Worm (Caenorhabditis elegans) whole organism, mixed stage, embryonic: ENCODE measurements around the gene idpa-2.

ENCODE experiments used
- M03D4.4 ChIP-seq: sonication (generic microtip); optimal IDR thresholded peaks from 2 replicates; lab custom pipeline; 2017; ENCODE audit warnings: mild to moderate bottlenecking, missing genetic modification characterization, missing compliant biosample characterization
- bed-3 ChIP-seq: fragments of 200-800 bp; sonication (Bioruptor generic); optimal IDR thresholded peaks from 3 replicates; lab custom pipeline; 2018; ENCODE audit warnings: mild to moderate bottlenecking, missing genetic modification characterization, moderate library complexity, missing compliant biosample characterization
- blmp-1 ChIP-seq: fragments of 150-350 bp; optimal IDR thresholded peaks from 2 replicates; lab custom pipeline; 2014; ENCODE audit warnings: missing biosample characterization, missing genetic modification characterization
- ceh-39 ChIP-seq: fragments of 150-350 bp; optimal IDR thresholded peaks from 2 replicates; lab custom pipeline; 2014; ENCODE audit warnings: missing biosample characterization, missing genetic modification characterization
- ceh-43 ChIP-seq: fragments of 200-800 bp; sonication (Bioruptor generic); optimal IDR thresholded peaks from 2 replicates; lab custom pipeline; 2018; ENCODE audit warnings: mild to moderate bottlenecking, missing genetic modification characterization, moderate library complexity, missing compliant biosample characterization
- ceh-83 ChIP-seq: fragments of 200-800 bp; sonication (Bioruptor generic); optimal IDR thresholded peaks from 2 replicates; lab custom pipeline; 2018; ENCODE audit warnings: mild to moderate bottlenecking, missing genetic modification characterization, missing compliant biosample characterization
- ces-1 ChIP-seq: fragments of 150-350 bp; optimal IDR thresholded peaks from 2 replicates; lab custom pipeline; 2014; ENCODE audit warnings: missing biosample characterization, missing genetic modification reagents, missing genetic modification characterization
- cnd-1 ChIP-seq: fragments of 200-800 bp; sonication (Bioruptor generic); optimal IDR thresholded peaks from 2 replicates; lab custom pipeline; 2018; ENCODE audit warnings: mild to moderate bottlenecking, missing genetic modification characterization, missing compliant biosample characterization
- drap-1 ChIP-seq: fragments of 200-800 bp; sonication (Bioruptor generic); optimal IDR thresholded peaks from 3 replicates; lab custom pipeline; 2018; ENCODE audit warnings: mild to moderate bottlenecking, missing genetic modification characterization, missing compliant biosample characterization
- elt-1 ChIP-seq: sonication (generic microtip); optimal IDR thresholded peaks from 2 replicates; lab custom pipeline; 2017; ENCODE audit warnings: missing genetic modification characterization, mild to moderate bottlenecking, missing compliant biosample characterization, antibody characterized with exemption, moderate library complexity, borderline replicate concordance; ENCODE audit not compliant: insufficient read depth
- elt-3 ChIP-seq: fragments of 150-350 bp; optimal IDR thresholded peaks from 2 replicates; lab custom pipeline; 2014; ENCODE audit warnings: missing biosample characterization, missing genetic modification characterization
- flh-1 ChIP-seq: fragments of 200-800 bp; sonication (Bioruptor generic); optimal IDR thresholded peaks from 2 replicates; lab custom pipeline; 2018; ENCODE audit warnings: mild to moderate bottlenecking, missing genetic modification characterization, moderate library complexity, missing compliant biosample characterization
- lin-13 ChIP-seq: fragments of 150-350 bp; optimal IDR thresholded peaks from 2 replicates; lab custom pipeline; 2014; ENCODE audit warnings: missing biosample characterization, missing genetic modification characterization
- lin-32 ChIP-seq: fragments of 200-800 bp; sonication (Bioruptor generic); optimal IDR thresholded peaks from 2 replicates; lab custom pipeline; 2018; ENCODE audit warnings: mild to moderate bottlenecking, missing genetic modification characterization, missing compliant biosample characterization
- lsy-2 ChIP-seq: fragments of 150-350 bp; optimal IDR thresholded peaks from 2 replicates; lab custom pipeline; 2014; ENCODE audit warnings: missing biosample characterization, missing genetic modification characterization
- mep-1 ChIP-seq: fragments of 150-350 bp; optimal IDR thresholded peaks from 2 replicates; lab custom pipeline; 2017; ENCODE audit warnings: missing biosample characterization, missing genetic modification reagents, missing genetic modification characterization, inconsistent platforms
- mls-2 ChIP-seq: sonication (generic microtip); optimal IDR thresholded peaks from 2 replicates; lab custom pipeline; 2016; ENCODE audit warnings: mild to moderate bottlenecking, missing genetic modification characterization, moderate library complexity, missing compliant biosample characterization
- nhr-12 ChIP-seq: fragments of 150-350 bp; optimal IDR thresholded peaks from 2 replicates; lab custom pipeline; 2014; ENCODE audit warnings: missing biosample characterization, missing genetic modification characterization
- nhr-28 ChIP-seq: fragments of 150-350 bp; optimal IDR thresholded peaks from 2 replicates; lab custom pipeline; 2014; ENCODE audit warnings: missing biosample characterization, missing genetic modification characterization
- pha-4 ChIP-seq: fragments of 150-350 bp; optimal IDR thresholded peaks from 2 replicates; lab custom pipeline; 2018; ENCODE audit warnings: missing biosample characterization, missing genetic modification reagents, missing genetic modification characterization
- sem-2 ChIP-seq: fragments of 200-800 bp; sonication (Bioruptor generic); optimal IDR thresholded peaks from 2 replicates; lab custom pipeline; 2018; ENCODE audit warnings: mild to moderate bottlenecking, missing genetic modification characterization, missing compliant biosample characterization
- snpc-4 ChIP-seq: fragments of 150-350 bp; optimal IDR thresholded peaks from 2 replicates; lab custom pipeline; 2014; ENCODE audit warnings: missing biosample characterization, missing genetic modification characterization
- sptf-1 ChIP-seq: sonication (generic microtip); optimal IDR thresholded peaks from 2 replicates; lab custom pipeline; 2017; ENCODE audit warnings: mild to moderate bottlenecking, missing genetic modification characterization, moderate library complexity, missing compliant biosample characterization
- tbx-8 ChIP-seq: fragments of 200-800 bp; sonication (Bioruptor generic); optimal IDR thresholded peaks from 2 replicates; lab custom pipeline; 2018; ENCODE audit warnings: mild to moderate bottlenecking, missing genetic modification characterization, moderate library complexity, missing compliant biosample characterization
- unc-120 ChIP-seq: sonication (generic microtip); optimal IDR thresholded peaks from 2 replicates; lab custom pipeline; 2017; ENCODE audit warnings: missing genetic modification characterization, missing compliant biosample characterization; ENCODE audit not compliant: poor library complexity, severe bottlenecking
- unc-39 ChIP-seq: fragments of 150-350 bp; optimal IDR thresholded peaks from 2 replicates; lab custom pipeline; 2014; ENCODE audit warnings: missing biosample characterization, missing genetic modification characterization
- unc-62 ChIP-seq: fragments of 150-350 bp; optimal IDR thresholded peaks from 2 replicates; lab custom pipeline; 2014; ENCODE audit warnings: missing biosample characterization, missing genetic modification reagents, missing genetic modification characterization
- zip-8 ChIP-seq: fragments of 150-350 bp; optimal IDR thresholded peaks from 2 replicates; lab custom pipeline; 2014; ENCODE audit warnings: missing biosample characterization, missing genetic modification characterization
- ztf-11 ChIP-seq: fragments of 150-350 bp; optimal IDR thresholded peaks from 2 replicates; lab custom pipeline; 2014; ENCODE audit warnings: missing biosample characterization, missing genetic modification characterization

Gene idpa-2

ce11 chrII:8810679-8811413 is 18.3 kb upstream of the idpa-2 start, which contains the start of the genes F46C5.9 and rer-1:
Gene F46C5.9, minus strand, starts transcription at chrII:8810729.
Gene rer-1, plus strand, starts transcription at chrII:8811370.
- no peak for TF ChIP-seq nhr-12
- no peak for TF ChIP-seq ceh-39
- no peak for TF ChIP-seq sem-2 (GFP tag; lab: Kevin White, UChicago)
- TF ChIP-seq lin-32: no peak
- TF ChIP-seq snpc-4 (tag; lab: Kevin White, UChicago): no peak
- TF ChIP-seq mep-1 (tag; lab: Kevin White, UChicago): no peak
- TF ChIP-seq lsy-2 (tag; lab: Kevin White, UChicago): peak; percentile 60
- TF ChIP-seq elt-3 (tag; lab: Kevin White, UChicago): no peak

- TF ChIP-seq lin-32 (no peak), M03D4.4 (tag; lab: Kevin White, UChicago) (no peak), flh-1 (no peak), blmp-1 (tag; lab: Kevin White, UChicago) (no peak), cnd-1 (no peak), ceh-43 (GFP tag; lab: Kevin White, UChicago) (no peak), nhr-12 (no peak), unc-62 (no peak)
These were observed 15.9 kb upstream of the idpa-2 start, which contains the start of gene F07H5.10 for ce11 chrII:8808482-8808881. Gene F07H5.10, minus strand, starts transcription at chrII:8808582.

ce11 chrII:8806921-8807320 is 14.4 kb upstream of the idpa-2 start, which contains the start of gene pho-13:
Gene pho-13, minus strand, starts transcription at chrII:8807021.
- TF ChIP-seq nhr-28 (tag; lab: Kevin White, UChicago): no peak
- TF ChIP-seq unc-62: no peak
- TF ChIP-seq lin-32: no peak
- no peak for TF ChIP-seq unc-39 (tag; lab: Kevin White, UChicago)
- no peak for TF ChIP-seq pha-4 (tag; lab: Kevin White, UChicago)
- TF ChIP-seq blmp-1 (tag; lab: Kevin White, UChicago): no peak
- TF ChIP-seq ceh-39: no peak
- TF ChIP-seq nhr-12: no peak
- TF ChIP-seq elt-3 (tag; lab: Kevin White, UChicago): no peak
- no peak for TF ChIP-seq mls-2
- TF ChIP-seq snpc-4 (tag; lab: Kevin White, UChicago): no peak
- no peak for TF ChIP-seq lin-13 (tag; lab: Kevin White, UChicago)
- TF ChIP-seq unc-120 (tag; lab: Kevin White, UChicago): no peak
- TF ChIP-seq ces-1 (GFP tag; lab: Kevin White, UChicago): no peak
- no peak for TF ChIP-seq mep-1 (tag; lab: Kevin White, UChicago)
- no peak for TF ChIP-seq sptf-1 (tag; lab: Kevin White, UChicago)
- no peak for TF ChIP-seq ztf-11

ce11 chrII:8800830-8801229 is 8.3 kb upstream of the idpa-2 start, which contains the start of gene appg-2:
Gene appg-2, plus strand, starts transcription at chrII:8801130.
- no peak for TF ChIP-seq lsy-2 (tag; lab: Kevin White, UChicago)
- TF ChIP-seq drap-1 (GFP tag; lab: Kevin White, UChicago): no peak
- no peak for TF ChIP-seq nhr-28 (tag; lab: Kevin White, UChicago)
- TF ChIP-seq tbx-8: no peak
- TF ChIP-seq ceh-83 (GFP tag; lab: Kevin White, UChicago): no peak
- TF ChIP-seq mls-2: no peak
- TF ChIP-seq sem-2 (GFP tag; lab: Kevin White, UChicago): no peak
- TF ChIP-seq zip-8: no peak
- TF ChIP-seq cnd-1: no peak
- no peak for TF ChIP-seq elt-1
- no peak for TF ChIP-seq unc-120 (tag; lab: Kevin White, UChicago)
- no peak for TF ChIP-seq ztf-11
- no peak for TF ChIP-seq mep-1 (tag; lab: Kevin White, UChicago)
- TF ChIP-seq, all 35 proteins: peak for 0

ce11 chrII:8799725-8800124 is 7.2 kb upstream of the idpa-2 start:
- TF ChIP-seq mep-1 (tag; lab: Kevin White, UChicago) (no peak), bed-3 (GFP tag; lab: Kevin White, UChicago) (no peak)
- TF ChIP-seq, all 35 proteins: peak for 0
